Worm (Caenorhabditis elegans) whole organism, late embryonic: Measurements from ENCODE around the gene K08E4.3.

Experiments used
- ceh-9 ChIP-seq: sonication (generic microtip); optimal IDR thresholded peaks from 2 replicates; lab custom pipeline; 2016; ENCODE audit warnings: mild to moderate bottlenecking, missing genetic modification characterization, inconsistent platforms, missing compliant biosample characterization
- eyg-1 ChIP-seq: sonication (generic microtip); optimal IDR thresholded peaks from 2 replicates; lab custom pipeline; 2016; ENCODE audit warnings: missing genotype, missing genetic modification characterization, missing compliant biosample characterization
- fkh-10 ChIP-seq: fragments of 150-350 bp; optimal IDR thresholded peaks from 2 replicates; lab custom pipeline; 2014; ENCODE audit warnings: missing biosample characterization, missing genetic modification reagents, missing genetic modification characterization
- lin-11 ChIP-seq: fragments of 200-800 bp; sonication (Bioruptor generic); optimal IDR thresholded peaks from 2 replicates; lab custom pipeline; 2018; ENCODE audit warnings: mild to moderate bottlenecking, missing genetic modification characterization, missing compliant biosample characterization
- madf-2 ChIP-seq: sonication (generic microtip); optimal IDR thresholded peaks from 2 replicates; lab custom pipeline; 2017; ENCODE audit warnings: missing genetic modification characterization, missing compliant biosample characterization
- nhr-11 ChIP-seq: fragments of 150-350 bp; optimal IDR thresholded peaks from 2 replicates; lab custom pipeline; 2014; ENCODE audit warnings: missing biosample characterization, missing genetic modification characterization
- pha-2 ChIP-seq: sonication (generic microtip); optimal IDR thresholded peaks from 2 replicates; lab custom pipeline; 2017; ENCODE audit warnings: mild to moderate bottlenecking, missing genetic modification characterization, missing compliant biosample characterization
- tbx-2 ChIP-seq: sonication (generic microtip); optimal IDR thresholded peaks from 2 replicates; lab custom pipeline; 2016; ENCODE audit warnings: missing genetic modification characterization, missing compliant biosample characterization
- unc-55 ChIP-seq: sonication (generic microtip); optimal IDR thresholded peaks from 2 replicates; lab custom pipeline; 2017; ENCODE audit warnings: missing biosample characterization, missing genetic modification reagents, missing genetic modification characterization
- zip-5 ChIP-seq: sonication (generic microtip); optimal IDR thresholded peaks from 2 replicates; lab custom pipeline; 2016; ENCODE audit warnings: missing genetic modification characterization, missing compliant biosample characterization

ce11 chrIV:12044844-12045738 is 12.5 kb upstream of the K08E4.3 start:
- TF ChIP-seq unc-55 (GFP tag; lab: Kevin White, UChicago) (no peak), ceh-9 (tag; lab: Kevin White, UChicago) (no peak), pha-2 (no peak), eyg-1 (tag; lab: Kevin White, UChicago) (no peak), fkh-10 (GFP tag; lab: Kevin White, UChicago) (no peak), madf-2 (tag; lab: Kevin White, UChicago) (no peak), lin-11 (tag; lab: Kevin White, UChicago) (no peak), nhr-11 (tag; lab: Kevin White, UChicago) (no peak), zip-5 (tag; lab: Kevin White, UChicago) (no peak), tbx-2 (tag; lab: Kevin White, UChicago) (no peak)
